In the genomic region with DNA sequence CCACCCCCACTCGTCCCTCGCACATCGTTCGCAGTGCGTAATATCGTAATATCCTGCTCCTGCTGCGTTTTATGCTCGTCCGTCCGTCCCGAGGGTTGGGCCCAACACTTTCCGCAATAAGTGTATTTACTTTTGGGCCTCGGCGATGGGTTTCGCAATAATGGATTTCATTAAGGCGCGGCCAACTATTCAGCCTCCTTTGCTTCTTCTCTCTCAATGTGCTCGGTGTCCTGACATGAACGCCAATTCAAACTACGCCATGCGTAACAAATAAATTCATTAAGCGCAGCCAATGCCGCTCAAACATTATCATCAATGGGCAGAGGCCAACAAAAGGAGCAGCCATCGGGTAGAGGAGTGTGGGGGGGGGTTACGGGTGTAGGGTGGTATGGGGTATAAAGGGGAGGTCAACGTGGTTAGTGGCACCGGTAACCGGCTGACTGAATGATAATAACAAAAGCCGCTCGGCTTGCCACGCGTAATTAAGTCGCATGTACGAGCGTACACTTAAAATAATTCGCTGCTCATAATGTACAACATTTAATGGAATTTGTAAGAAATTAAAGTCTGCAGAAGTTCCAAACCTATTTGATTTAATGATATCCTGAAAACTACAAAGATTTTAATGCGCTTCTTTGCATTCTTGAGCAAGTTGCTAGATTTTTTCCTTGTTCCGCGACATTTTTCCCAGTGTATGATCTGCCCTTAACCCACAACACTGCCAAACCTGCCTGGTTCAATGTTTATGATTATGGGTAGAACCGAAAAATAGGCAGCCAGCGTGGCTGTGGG, we compare ENCODE assay signal across 4 fruit fly cellular contexts.
TF ChIP-seq lines count a peak whose summit lies in the region.

No protein-coding gene starts in this region.

- TF ChIP-seq CTCF in whole organism, embryonic (GFP tag; optimal IDR thresholded peaks at IDR 0.05; lab: Kevin White, UChicago): no peak

TF ChIP-seq in whole organism, embryonic, 481 proteins besides CTCF, POLR2A, EP300 and RAD21 (continues in another document):
- TF ChIP-seq CG5245 (GFP tag; optimal IDR thresholded peaks at IDR 0.05; lab: Kevin White, UChicago) (peak; percentile 40), Hmx (GFP tag; optimal IDR thresholded peaks at IDR 0.05; lab: Kevin White, UChicago) (no peak), CG5953 (GFP tag; IDR thresholded peaks at IDR 0.05; lab: Robert Waterston, UW) (no peak), CG18599 (GFP tag; optimal IDR thresholded peaks at IDR 0.05; lab: Kevin White, UChicago) (peak; percentile 62), CG8478 (optimal IDR thresholded peaks at IDR 0.05; lab: Kevin White, UChicago) (no peak), sisA (GFP tag; IDR thresholded peaks at IDR 0.05; lab: Robert Waterston, UW) (peak; percentile 62; the same call in 1 of the 2 replicates), Kr (GFP tag; optimal IDR thresholded peaks at IDR 0.05; lab: Kevin White, UChicago) (peak; percentile 27), chinmo (GFP tag; IDR thresholded peaks at IDR 0.05; lab: Robert Waterston, UW; ENCODE audit: partially characterized antibody) (0 out of 4 replicates have a peak, but pooled peaks have one; percentile 69), danr (GFP tag; IDR thresholded peaks at IDR 0.05; lab: Robert Waterston, UW) (0 out of 2 replicates have a peak, but pooled peaks have one; percentile 12), CG2120 (GFP tag; optimal IDR thresholded peaks at IDR 0.05; lab: Kevin White, UChicago) (peak; percentile 66), exex (tag; optimal IDR thresholded peaks at IDR 0.05; lab: Kevin White, UChicago) (no peak), CG17829 (tag; optimal IDR thresholded peaks at IDR 0.05; lab: Kevin White, UChicago) (peak; percentile 2), Rx (GFP tag; IDR thresholded peaks at IDR 0.05; lab: Robert Waterston, UW) (peak; percentile 49), ewg (GFP tag; optimal IDR thresholded peaks at IDR 0.05; lab: Kevin White, UChicago) (peak; percentile 22), HLH4C (GFP tag; IDR thresholded peaks at IDR 0.05; lab: Robert Waterston, UW; ENCODE audit: partially characterized antibody) (no peak), CG7963 (GFP tag; IDR thresholded peaks at IDR 0.05; lab: Robert Waterston, UW; ENCODE audit: partially characterized antibody) (no peak), Dref (GFP tag; IDR thresholded peaks at IDR 0.05; lab: Robert Waterston, UW) (no peak), wdn (GFP tag; IDR thresholded peaks at IDR 0.05; lab: Robert Waterston, UW) (no peak), CG34422 (GFP tag; IDR thresholded peaks at IDR 0.05; lab: Robert Waterston, UW) (no peak)

TF ChIP-seq in whole organism, prepupa, 60 proteins besides CTCF, POLR2A, EP300 and RAD21 (continues in another document):
- TF ChIP-seq CG10669 (GFP tag; optimal IDR thresholded peaks at IDR 0.05; lab: Kevin White, UChicago) (peak; percentile 20), Hr39 (GFP tag; optimal IDR thresholded peaks at IDR 0.05; lab: Kevin White, UChicago) (peak; percentile 46), Sox102F (GFP tag; optimal IDR thresholded peaks at IDR 0.05; lab: Kevin White, UChicago) (no peak), fkh (GFP tag; optimal IDR thresholded peaks at IDR 0.05; lab: Kevin White, UChicago) (no peak), CG16779 (tag; optimal IDR thresholded peaks at IDR 0.05; lab: Kevin White, UChicago) (no peak), acj6 (GFP tag; optimal IDR thresholded peaks at IDR 0.05; lab: Kevin White, UChicago) (peak; percentile 29), fd85E (GFP tag; optimal IDR thresholded peaks at IDR 0.05; lab: Kevin White, UChicago) (no peak), Eip93F (GFP tag; optimal IDR thresholded peaks at IDR 0.05; lab: Kevin White, UChicago) (no peak), CG8319 (GFP tag; optimal IDR thresholded peaks at IDR 0.05; lab: Kevin White, UChicago) (no peak), Smox (GFP tag; optimal IDR thresholded peaks at IDR 0.05; lab: Kevin White, UChicago) (peak; percentile 21), CG11902 (GFP tag; optimal IDR thresholded peaks at IDR 0.05; lab: Kevin White, UChicago) (no peak), CG6163 (GFP tag; IDR thresholded peaks at IDR 0.05; lab: Robert Waterston, UW) (no peak), ss (GFP tag; optimal IDR thresholded peaks at IDR 0.05; lab: Kevin White, UChicago) (no peak), CG15336 (GFP tag; IDR thresholded peaks at IDR 0.05; lab: Robert Waterston, UW) (no peak), esn (GFP tag; optimal IDR thresholded peaks at IDR 0.05; lab: Kevin White, UChicago) (peak; percentile 18), Sox14 (GFP tag; optimal IDR thresholded peaks at IDR 0.05; lab: Kevin White, UChicago) (no peak), CG3919 (GFP tag; optimal IDR thresholded peaks at IDR 0.05; lab: Kevin White, UChicago) (peak; percentile 26), dac (GFP tag; optimal IDR thresholded peaks at IDR 0.05; lab: Kevin White, UChicago) (no peak), CG4318 (GFP tag; optimal IDR thresholded peaks at IDR 0.05; lab: Kevin White, UChicago) (no peak), CG8632 (GFP tag; optimal IDR thresholded peaks at IDR 0.05; lab: Kevin White, UChicago) (peak; percentile 0), net (GFP tag; optimal IDR thresholded peaks at IDR 0.05; lab: Kevin White, UChicago) (no peak), CG6276 (GFP tag; optimal IDR thresholded peaks at IDR 0.05; lab: Kevin White, UChicago) (no peak)

TF ChIP-seq in whole organism, pupa, 21 proteins besides CTCF, POLR2A, EP300 and RAD21:
- TF ChIP-seq CG4496 (GFP tag; IDR thresholded peaks at IDR 0.05; lab: Robert Waterston, UW): 0 out of 3 replicates have a peak, but pooled peaks have one; percentile 12
- TF ChIP-seq CG8159 (tag; optimal IDR thresholded peaks at IDR 0.05; lab: Kevin White, UChicago): peak; percentile 50
- TF ChIP-seq CG14655 (GFP tag; optimal IDR thresholded peaks at IDR 0.05; lab: Kevin White, UChicago): peak; percentile 20
- no peak for TF ChIP-seq CG8301 (tag; optimal IDR thresholded peaks at IDR 0.05; lab: Kevin White, UChicago)
TF ChIP-seq in whole organism, pupa: peak in this region for 3.

TF ChIP-seq in whole organism, wandering third instar larva, 38 proteins besides CTCF, POLR2A, EP300 and RAD21:
- TF ChIP-seq Sp1 (GFP tag; optimal IDR thresholded peaks at IDR 0.05; lab: Kevin White, UChicago) (peak; percentile 13), jim (GFP tag; optimal IDR thresholded peaks at IDR 0.05; lab: Kevin White, UChicago) (no peak), Dif (GFP tag; optimal IDR thresholded peaks at IDR 0.05; lab: Kevin White, UChicago; ENCODE audit: partially characterized antibody) (no peak), GATAd (GFP tag; optimal IDR thresholded peaks at IDR 0.05; lab: Kevin White, UChicago) (no peak), dl (GFP tag; optimal IDR thresholded peaks at IDR 0.05; lab: Kevin White, UChicago; ENCODE audit: insufficient read depth in 1 of 2, partially characterized antibody in 2 of 2) (no peak), sage (GFP tag; optimal IDR thresholded peaks at IDR 0.05; lab: Kevin White, UChicago) (no peak), lola (GFP tag; optimal IDR thresholded peaks at IDR 0.05; lab: Kevin White, UChicago) (no peak)

Comparison
In these comparisons a context has a peak if more than half of its experiments do, and no peak if none do; other contexts are left out.
1. Of the 7 proteins assayed by ChIP-seq in both whole organism, embryonic and whole organism, prepupa: peak only in whole organism, embryonic: Blimp-1 and Sox102F; only in whole organism, prepupa: CG6854 and Hr39; in both: none; in neither: 3.